Fruit fly (Drosophila melanogaster): ENCODE measurements around the gene PolrMT.
A peak's percentile ranks its signal among the peaks of the same experiment; 100 is the strongest.

PolrMT gene

DNA sequence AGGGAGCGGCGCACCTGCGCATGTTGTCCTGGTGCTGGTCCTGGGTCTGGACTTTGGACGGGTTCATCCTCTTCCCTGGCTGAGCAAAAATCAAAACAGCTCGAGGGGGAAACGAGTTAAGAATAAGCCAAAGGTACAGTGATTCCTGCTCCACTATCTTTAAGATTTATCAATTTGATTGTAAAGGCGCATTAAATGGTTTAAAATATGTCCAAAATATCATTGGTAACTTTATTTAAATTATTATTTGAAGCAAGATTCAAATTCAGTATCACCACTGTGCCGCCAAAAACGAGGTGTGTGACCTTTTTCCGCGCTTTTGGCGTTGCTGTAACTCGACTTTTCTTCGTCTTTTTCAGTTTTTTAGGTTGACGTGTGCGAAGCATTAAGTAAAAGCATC, 38.7 kb downstream of the PolrMT start:
- TF ChIP-seq sr (GFP tag; IDR thresholded peaks at IDR 0.05) (no peak), CG2678 (tag; optimal IDR thresholded peaks at IDR 0.05) (no peak), CG12155 (GFP tag; optimal IDR thresholded peaks at IDR 0.05) (no peak), Poxn (GFP tag; IDR thresholded peaks at IDR 0.05) (no peak), Ets65A (GFP tag) (no peak), CG31365 (tag; optimal IDR thresholded peaks at IDR 0.05) (no peak), CG17385 (GFP tag; optimal IDR thresholded peaks at IDR 0.05) (no peak), CG31388 (GFP tag; optimal IDR thresholded peaks at IDR 0.05) (no peak), knrl (GFP tag; IDR thresholded peaks at IDR 0.05; ENCODE audit: partially characterized antibody) (no peak), cato (GFP tag; optimal IDR thresholded peaks at IDR 0.05; ENCODE audit: borderline replicate concordance) (no peak), dpn (GFP tag; optimal IDR thresholded peaks at IDR 0.05) (no peak), CG7372 (GFP tag; IDR thresholded peaks at IDR 0.05) (no peak), Atf6 (GFP tag; IDR thresholded peaks at IDR 0.05) (no peak), CG14441 (GFP tag; IDR thresholded peaks at IDR 0.05) (no peak), CG10147 (GFP tag; optimal IDR thresholded peaks at IDR 0.05) (no peak), HHEX (GFP tag; optimal IDR thresholded peaks at IDR 0.05) (no peak), Vsx1 (GFP tag; optimal IDR thresholded peaks at IDR 0.05) (no peak)

DNA sequence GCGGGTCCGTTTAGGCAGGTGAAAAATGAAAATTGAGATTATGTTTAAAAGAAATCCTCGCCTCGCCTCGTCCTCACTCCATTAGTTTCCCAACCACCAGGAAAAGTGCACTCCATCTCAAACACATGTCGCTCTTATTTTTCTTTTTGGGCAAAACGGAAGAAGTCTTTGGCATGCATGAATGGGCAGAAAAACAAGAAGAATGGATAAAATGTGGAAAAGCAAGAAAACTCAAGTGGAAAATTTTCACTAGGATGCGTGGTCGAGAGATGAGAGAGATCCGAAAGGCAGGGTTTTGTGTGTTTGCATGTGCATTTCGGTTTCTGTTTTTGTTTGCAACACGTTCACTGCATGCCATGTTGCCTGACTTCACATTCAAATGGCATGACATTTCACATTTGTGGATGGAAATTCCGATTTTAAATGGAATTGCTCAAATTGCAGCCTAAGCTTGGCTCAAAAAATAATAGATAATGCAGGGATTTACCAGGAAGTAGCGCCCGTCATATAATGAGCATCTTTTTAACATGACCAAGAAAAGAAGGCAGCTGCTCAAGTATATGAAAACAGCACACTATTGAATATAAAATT, 39.6 kb downstream of the PolrMT start:
- TF ChIP-seq fru (optimal IDR thresholded peaks at IDR 0.05) (no peak), wek (GFP tag; optimal IDR thresholded peaks at IDR 0.05) (no peak), bowl (GFP tag; IDR thresholded peaks at IDR 0.05) (no peak), CG3163 (GFP tag; optimal IDR thresholded peaks at IDR 0.05) (no peak), CG7745 (tag; optimal IDR thresholded peaks at IDR 0.05) (no peak), CG11695 (GFP tag; IDR thresholded peaks at IDR 0.05) (no peak), croc (GFP tag; conservative IDR thresholded peaks at IDR 0.05) (no peak), zen (tag; optimal IDR thresholded peaks at IDR 0.05) (peak; percentile 20), zfh2 (GFP tag; optimal IDR thresholded peaks at IDR 0.05) (no peak), sens (GFP tag) (peak; percentile 48), CG3407 (GFP tag; optimal IDR thresholded peaks at IDR 0.05) (peak; percentile 91), CG15479 (GFP tag; optimal IDR thresholded peaks at IDR 0.05) (peak; percentile 86), Myb (GFP tag; optimal IDR thresholded peaks at IDR 0.05) (no peak), twi (tag; optimal IDR thresholded peaks at IDR 0.05) (peak; percentile 92), CG7839 (tag; optimal IDR thresholded peaks at IDR 0.05) (no peak), Dek (tag; optimal IDR thresholded peaks at IDR 0.05) (no peak), pros (GFP tag; optimal IDR thresholded peaks at IDR 0.05) (peak; percentile 48)

DNA sequence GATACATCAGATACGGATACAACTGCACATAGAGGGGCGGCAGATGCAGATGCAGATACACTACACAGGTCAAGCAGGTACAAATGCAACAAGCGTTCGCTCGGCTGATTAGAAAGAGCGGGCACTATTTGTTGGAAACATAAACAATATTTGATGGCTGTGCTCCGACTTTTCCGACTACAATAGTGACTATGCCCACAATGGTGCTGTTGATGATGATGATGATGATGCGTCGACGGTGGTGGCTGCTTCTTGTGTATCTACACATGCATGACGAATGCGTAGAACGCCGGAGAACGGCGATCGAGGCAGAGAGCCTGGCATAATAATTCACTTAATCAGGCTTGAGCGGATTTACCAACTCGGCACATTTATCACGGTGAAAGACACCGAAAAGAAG, 40.2 kb downstream of the PolrMT start:
- TF ChIP-seq oc (tag; optimal IDR thresholded peaks at IDR 0.05), result peak; percentile 4
- TF ChIP-seq kni (GFP tag; optimal IDR thresholded peaks at IDR 0.05), result peak; percentile 22
- TF ChIP-seq Hr51 (GFP tag; optimal IDR thresholded peaks at IDR 0.05), result no peak
- TF ChIP-seq insv (GFP tag; optimal IDR thresholded peaks at IDR 0.05), result peak in 1 of 2 experiments; percentile 34
- TF ChIP-seq CG34422 (GFP tag; IDR thresholded peaks at IDR 0.05), result no peak
- TF ChIP-seq Xrp1 (GFP tag; IDR thresholded peaks at IDR 0.05), result 0 out of 2 replicates have a peak, but pooled peaks have one; percentile 3
- TF ChIP-seq CG6854 (GFP tag; optimal IDR thresholded peaks at IDR 0.05), result no peak
- peak; percentile 2 for TF ChIP-seq cg (GFP tag; optimal IDR thresholded peaks at IDR 0.05)
- peak; percentile 4 for TF ChIP-seq ac (GFP tag; optimal IDR thresholded peaks at IDR 0.05)
- TF ChIP-seq Gsc (GFP tag; IDR thresholded peaks at IDR 0.05), result no peak
- TF ChIP-seq CG15479 (GFP tag; optimal IDR thresholded peaks at IDR 0.05), result peak; percentile 85
- no peak for TF ChIP-seq slp2 (GFP tag; optimal IDR thresholded peaks at IDR 0.05)
- TF ChIP-seq zen (tag; optimal IDR thresholded peaks at IDR 0.05), result peak; percentile 65
- peak; percentile 16 for TF ChIP-seq odd (GFP tag; optimal IDR thresholded peaks at IDR 0.05)
- 0 out of 2 replicates have a peak, but pooled peaks have one; percentile 28 for TF ChIP-seq CG32767 (GFP tag; IDR thresholded peaks at IDR 0.05)
- TF ChIP-seq gsb-n (tag; optimal IDR thresholded peaks at IDR 0.05), result peak; percentile 58
- no peak for TF ChIP-seq dpn (GFP tag; optimal IDR thresholded peaks at IDR 0.05)
- peak; percentile 75; the same call in 2 of the 3 replicates for TF ChIP-seq CG2199 (GFP tag; IDR thresholded peaks at IDR 0.05)
- TF ChIP-seq tll (GFP tag; optimal IDR thresholded peaks at IDR 0.05), result peak in 1 of 2 experiments; percentile 75
